Worm (Caenorhabditis elegans) whole organism, L4/young adult: ENCODE results near the gene air-1.

Experiments used
- W03F9.2 ChIP-seq: fragments of 150-350 bp; optimal IDR thresholded peaks from 2 replicates; lab custom pipeline; 2014; ENCODE audit warnings: missing biosample characterization, missing genetic modification characterization
- dao-5 ChIP-seq: sonication (generic microtip); optimal IDR thresholded peaks from 2 replicates; lab custom pipeline; 2016; ENCODE audit warnings: missing genotype, missing genetic modification characterization, moderate library complexity, missing compliant biosample characterization
- him-1 ChIP-seq: sonication (generic microtip); optimal IDR thresholded peaks from 2 replicates; lab custom pipeline; 2016; ENCODE audit warnings: missing genotype, missing genetic modification reagents, missing genetic modification characterization, missing compliant biosample characterization

The air-1 gene

DNA sequence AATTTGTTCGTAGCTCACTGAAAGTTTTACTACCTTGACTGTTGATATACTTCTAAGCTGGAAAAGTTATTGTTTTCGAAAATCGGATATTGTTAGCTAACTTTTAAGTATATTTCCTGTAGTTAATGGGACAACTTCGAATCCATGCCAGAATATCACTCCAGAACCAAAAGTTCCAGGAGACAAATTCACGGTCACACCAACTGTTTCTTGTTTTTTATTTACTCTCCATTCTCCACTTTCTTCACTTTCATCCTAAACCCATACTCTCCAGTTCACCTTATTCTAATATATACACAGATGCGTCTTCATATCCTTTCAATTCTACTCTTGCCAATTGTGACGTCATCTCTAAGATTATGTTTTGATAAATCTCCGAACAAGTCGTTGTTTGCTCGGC, 37.7 kb downstream of the air-1 start, which contains the start of gene C16D9.1:
Gene C16D9.1, plus strand, starts transcription at position 301 of the 400 bp plus-strand sequence.
- TF ChIP-seq W03F9.2 (tag; lab: Kevin White, UChicago) (no peak), dao-5 (tag; lab: Kevin White, UChicago) (no peak), him-1 (no peak)

DNA sequence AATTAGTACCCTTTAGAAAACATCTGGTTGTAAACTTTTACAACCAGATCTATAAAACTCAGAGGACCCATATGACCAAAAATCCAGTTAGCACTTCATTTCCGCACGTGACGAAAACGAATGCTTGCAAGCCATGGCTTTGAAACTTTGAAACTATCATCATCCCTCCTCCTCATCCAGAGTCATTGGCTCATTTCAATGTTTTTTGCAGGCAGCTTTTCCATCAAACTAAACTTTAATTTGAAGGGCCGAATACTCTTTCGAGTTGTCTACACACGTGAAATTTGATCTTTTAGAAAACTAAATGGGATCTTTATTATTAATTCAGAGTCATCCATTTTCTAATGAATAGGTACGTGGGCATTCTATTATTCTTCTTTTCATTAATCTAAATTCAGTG, 40.9 kb downstream of the air-1 start:
- TF ChIP-seq W03F9.2 (tag; lab: Kevin White, UChicago): no peak
- no peak for TF ChIP-seq him-1
- TF ChIP-seq dao-5 (tag; lab: Kevin White, UChicago): no peak

DNA sequence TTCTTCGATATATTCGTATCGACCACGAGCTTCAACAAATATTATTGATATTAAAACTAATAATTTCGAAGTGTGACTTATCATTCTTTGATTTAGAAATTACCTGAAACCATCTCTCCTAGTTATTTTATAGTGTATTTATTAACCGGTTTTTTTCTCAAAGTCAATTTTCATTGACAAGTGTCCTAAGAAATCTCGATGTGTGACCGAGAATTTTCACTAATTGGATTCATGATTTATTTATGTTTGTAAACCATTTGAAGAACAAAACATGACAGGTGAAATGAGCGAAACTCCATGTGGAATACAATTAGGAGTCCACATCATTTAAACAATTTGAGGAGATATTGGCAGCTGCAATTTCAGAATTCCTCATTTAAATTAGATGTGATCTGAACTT, 42.2 kb downstream of the air-1 start, which contains the start of gene C16D9.8:
Gene C16D9.8, minus strand, starts transcription at position 101 of the 400 bp plus-strand sequence.
- TF ChIP-seq him-1 (no peak), dao-5 (tag; lab: Kevin White, UChicago) (no peak), W03F9.2 (tag; lab: Kevin White, UChicago) (no peak)

DNA sequence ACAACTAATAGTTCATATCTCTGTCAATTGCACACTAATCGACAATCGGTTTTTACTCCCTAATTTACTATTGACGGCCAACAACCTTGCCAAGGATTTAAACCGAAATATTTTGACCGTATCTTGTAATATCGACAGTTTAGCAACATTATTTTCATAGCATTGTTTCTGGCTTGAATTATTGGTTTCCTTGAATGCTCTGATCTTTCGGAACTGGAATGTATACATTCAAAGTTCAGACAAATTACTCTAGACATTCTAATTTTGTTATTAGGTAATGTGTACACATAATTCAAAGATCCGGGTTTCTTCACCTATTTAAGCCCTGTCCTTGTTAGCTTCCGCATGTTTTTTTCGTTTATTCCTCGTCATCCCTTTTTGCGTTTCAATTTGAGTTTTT, 42.7 kb downstream of the air-1 start, which contains the start of gene C16D9.9:
Gene C16D9.9, plus strand, starts transcription at position 301 of the 400 bp plus-strand sequence.
- TF ChIP-seq him-1 (no peak), dao-5 (tag; lab: Kevin White, UChicago) (no peak), W03F9.2 (tag; lab: Kevin White, UChicago) (no peak)

DNA sequence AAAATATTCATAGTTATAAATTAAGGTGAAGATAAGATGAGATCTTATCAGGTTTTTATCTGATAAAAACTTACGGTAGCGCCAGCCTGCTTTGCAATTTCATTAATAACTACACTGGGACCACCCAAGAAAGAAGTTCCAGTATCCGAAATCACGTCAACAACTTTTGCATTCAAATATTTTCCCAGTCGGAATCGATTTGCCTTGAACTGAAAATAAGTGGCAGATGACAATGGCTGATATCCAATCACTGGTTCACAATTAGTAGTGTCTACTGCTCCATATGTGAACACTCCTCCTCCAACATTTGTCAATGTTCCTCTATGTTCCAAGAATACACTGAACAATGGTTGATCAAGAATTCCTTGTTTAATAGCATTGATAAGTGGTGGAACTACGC, 44.9 kb downstream of the air-1 start, which contains the start of gene F21F8.5:
Gene F21F8.5, minus strand, starts transcription at position 101 of the 400 bp plus-strand sequence.
- TF ChIP-seq dao-5 (tag; lab: Kevin White, UChicago) (no peak), him-1 (no peak), W03F9.2 (tag; lab: Kevin White, UChicago) (no peak)

DNA sequence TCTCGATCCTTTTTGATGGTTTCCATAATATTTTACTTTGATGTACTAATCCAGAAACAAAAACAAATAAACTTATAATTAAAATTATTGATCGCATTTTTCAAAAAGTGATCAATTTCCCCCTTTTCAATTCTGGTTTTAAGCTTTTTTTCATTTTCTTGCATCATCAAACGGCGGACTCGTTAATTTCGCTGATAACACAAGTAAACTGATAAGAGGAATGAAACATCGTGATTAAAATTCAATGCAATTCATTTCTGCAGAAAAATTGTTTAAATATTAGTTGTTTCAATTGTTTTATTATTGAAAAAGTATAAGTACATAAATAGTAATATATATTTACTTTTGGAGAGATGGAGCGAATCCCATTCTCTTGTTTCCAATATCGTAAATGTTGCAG, 46.0 kb downstream of the air-1 start:
- no peak for TF ChIP-seq him-1
- no peak for TF ChIP-seq dao-5 (tag; lab: Kevin White, UChicago)
- TF ChIP-seq W03F9.2 (tag; lab: Kevin White, UChicago): no peak

DNA sequence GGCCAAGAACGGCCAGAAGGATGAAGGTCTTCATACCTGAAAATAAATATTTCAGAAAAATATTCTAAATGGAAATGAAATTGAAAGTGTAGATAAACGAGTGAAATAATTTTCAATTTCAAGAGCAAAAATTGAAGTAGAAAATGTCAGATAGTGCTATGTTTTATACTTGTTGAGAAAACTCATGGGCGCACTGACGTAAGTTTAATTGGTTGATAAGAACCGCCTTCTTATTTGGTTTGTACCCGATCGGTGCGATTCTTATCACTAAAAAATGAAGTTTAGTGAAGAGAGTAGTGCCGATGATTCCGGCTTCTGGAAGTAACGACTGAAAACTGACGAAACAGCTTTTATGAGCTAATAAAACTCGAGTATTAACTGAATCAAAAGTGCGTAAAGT, 47.6 kb downstream of the air-1 start, which contains the start of the genes asp-6 and asp-12:
Gene asp-6, minus strand, starts transcription at position 36 of the 400 bp plus-strand sequence.
Gene asp-12, plus strand, starts transcription at position 309 of the 400 bp plus-strand sequence.
- TF ChIP-seq him-1 (no peak), W03F9.2 (tag; lab: Kevin White, UChicago) (no peak), dao-5 (tag; lab: Kevin White, UChicago) (no peak)

DNA sequence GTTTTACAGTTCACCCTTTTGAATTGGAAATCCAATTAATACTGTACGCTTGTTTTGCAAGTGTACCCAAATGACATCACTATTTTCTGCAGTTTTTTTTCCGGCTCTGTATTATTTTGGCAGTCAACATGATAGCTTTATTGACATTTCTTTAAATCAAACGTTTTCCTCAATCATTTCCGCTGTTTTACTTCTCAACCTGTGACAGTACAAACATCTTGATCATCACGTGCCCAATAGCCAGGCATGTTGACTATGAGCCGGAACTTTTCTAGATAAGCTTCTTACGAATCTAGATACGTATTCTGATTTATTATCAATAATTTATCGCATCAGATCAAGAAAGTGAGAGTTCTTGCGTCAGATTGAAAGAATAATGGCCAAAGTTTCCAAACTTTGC, 48.6 kb downstream of the air-1 start:
- TF ChIP-seq dao-5 (tag; lab: Kevin White, UChicago): no peak
- no peak for TF ChIP-seq W03F9.2 (tag; lab: Kevin White, UChicago)
- no peak for TF ChIP-seq him-1

DNA sequence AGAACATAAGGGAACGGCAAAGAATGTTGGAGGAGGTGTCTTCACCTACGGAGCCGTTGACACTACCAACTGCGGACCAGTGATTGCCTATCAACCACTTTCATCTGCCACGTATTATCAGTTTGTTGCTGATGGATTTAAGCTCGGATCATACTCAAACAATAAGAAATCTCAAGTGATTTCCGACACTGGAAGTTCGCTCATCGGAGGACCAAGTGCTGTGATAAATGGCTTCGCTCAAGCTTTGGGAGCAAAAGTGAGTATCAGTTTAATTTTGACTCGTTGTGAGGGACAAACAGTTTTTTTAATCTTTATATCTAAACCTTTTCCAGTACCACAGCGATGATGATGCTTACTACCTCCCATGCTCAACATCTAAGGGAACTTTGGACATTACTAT, 50.1 kb downstream of the air-1 start:
- TF ChIP-seq him-1: no peak

DNA sequence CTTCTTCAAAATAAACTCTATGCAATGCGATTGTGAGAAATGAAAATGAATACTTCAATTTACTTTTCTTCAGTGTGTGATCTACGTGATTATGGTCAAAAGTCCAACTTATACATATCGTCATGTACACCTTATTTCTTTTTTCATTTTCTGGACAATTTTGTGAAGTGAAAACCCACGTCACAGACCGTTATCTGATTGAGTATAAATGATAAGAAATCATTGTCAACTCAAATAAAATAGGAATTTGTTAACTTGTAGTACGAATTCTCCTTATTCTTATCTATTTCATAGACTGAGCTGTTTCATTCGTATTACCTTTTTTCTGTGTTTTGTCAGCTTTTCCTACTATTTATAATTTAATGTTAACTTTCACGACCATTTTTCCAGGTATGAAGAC, 50.7 kb downstream of the air-1 start, which contains the start of gene asp-5:
Gene asp-5, plus strand, starts transcription at position 391 of the 400 bp plus-strand sequence.
- TF ChIP-seq W03F9.2 (tag; lab: Kevin White, UChicago): no peak
- TF ChIP-seq dao-5 (tag; lab: Kevin White, UChicago): no peak
- no peak for TF ChIP-seq him-1
